Fruit fly (Drosophila melanogaster) whole organism, prepupa: ENCODE data around the gene CG32344.
A peak's percentile ranks its signal among the peaks of the same experiment; 100 is the strongest.

Source experiments
- CG11294 ChIP-seq: fragments of 200-800 bp; sonication (Bioruptor generic); IDR thresholded peaks from 2 replicates; pipeline ENCODE4 v1.3.6; 2022; ENCODE audit warnings: missing biosample characterization, missing genetic modification characterization
- CG3032 ChIP-seq: fragments of 200-800 bp; optimal IDR thresholded peaks from 2 replicates; lab custom pipeline; 2019; ENCODE audit warnings: missing biosample characterization, mild to moderate bottlenecking, missing genetic modification characterization, moderate library complexity
- Eip75B ChIP-seq: fragments of 200-800 bp; sonication (Bioruptor generic); optimal IDR thresholded peaks from 3 replicates; lab custom pipeline; 2016; ENCODE audit warnings: missing biosample characterization, missing genetic modification characterization
- Eip93F ChIP-seq: fragments of 200-800 bp; sonication (Bioruptor generic); optimal IDR thresholded peaks from 2 replicates; lab custom pipeline; 2016; ENCODE audit warnings: missing biosample characterization, mild to moderate bottlenecking, missing genetic modification characterization
- Hr4 ChIP-seq: fragments of 200-800 bp; sonication (Bioruptor generic); optimal IDR thresholded peaks from 3 replicates; lab custom pipeline; 2016; ENCODE audit warnings: missing biosample characterization, missing genetic modification characterization
- Lpt ChIP-seq: fragments of 200-800 bp; sonication (Bioruptor generic); optimal IDR thresholded peaks from 3 replicates; lab custom pipeline; 2016; ENCODE audit warnings: missing biosample characterization, missing genetic modification characterization
- Smox ChIP-seq: fragments of 200-800 bp; sonication (Bioruptor generic); optimal IDR thresholded peaks from 3 replicates; lab custom pipeline; 2016; ENCODE audit warnings: missing biosample characterization, missing genetic modification characterization
- Sox102F ChIP-seq: fragments of 200-800 bp; sonication (Bioruptor generic); optimal IDR thresholded peaks from 2 replicates; lab custom pipeline; 2016; ENCODE audit warnings: missing biosample characterization, mild to moderate bottlenecking, missing genetic modification characterization
- Sox14 ChIP-seq: fragments of 200-800 bp; sonication (Bioruptor generic); optimal IDR thresholded peaks from 3 replicates; lab custom pipeline; 2016; ENCODE audit warnings: missing biosample characterization, missing genetic modification characterization
- Sox15 ChIP-seq: fragments of 200-800 bp; sonication (Bioruptor generic); optimal IDR thresholded peaks from 3 replicates; lab custom pipeline; 2016; ENCODE audit warnings: missing biosample characterization, missing genetic modification characterization
- eg ChIP-seq: fragments of 200-800 bp; sonication (Bioruptor generic); IDR thresholded peaks from 3 replicates; pipeline ENCODE4 v1.3.6; 2022; ENCODE audit warnings: missing biosample characterization, missing genetic modification characterization
- esn ChIP-seq: fragments of 200-800 bp; sonication (Bioruptor generic); optimal IDR thresholded peaks from 2 replicates; lab custom pipeline; 2016; ENCODE audit warnings: missing biosample characterization, mild to moderate bottlenecking, missing genetic modification characterization, moderate library complexity
- vri ChIP-seq: fragments of 200-800 bp; sonication (Bioruptor generic); optimal IDR thresholded peaks from 3 replicates; lab custom pipeline; 2016; ENCODE audit warnings: missing biosample characterization, mild to moderate bottlenecking, missing genetic modification characterization

dm6 chr3L:311607-312006 lies 12.9 kb downstream of the CG32344 start:
- TF ChIP-seq Sox14 (GFP tag; lab: Kevin White, UChicago): no peak
- no peak for TF ChIP-seq CG11294 (GFP tag; lab: Robert Waterston, UW)
- TF ChIP-seq eg (GFP tag; lab: Robert Waterston, UW): no peak
- no peak for TF ChIP-seq esn
- TF ChIP-seq Smox (GFP tag; lab: Kevin White, UChicago): no peak
- TF ChIP-seq Eip75B (GFP tag; lab: Kevin White, UChicago): no peak
- no peak for TF ChIP-seq Sox15 (GFP tag; lab: Kevin White, UChicago)
- no peak for TF ChIP-seq Sox102F
- no peak for TF ChIP-seq Lpt (GFP tag; lab: Kevin White, UChicago)
- peak; percentile 95 for TF ChIP-seq vri (GFP tag; lab: Kevin White, UChicago)
- TF ChIP-seq Hr4 (GFP tag; lab: Kevin White, UChicago): no peak
- no peak for TF ChIP-seq CG3032 (tag; lab: Kevin White, UChicago)
- no peak for TF ChIP-seq Eip93F (GFP tag; lab: Kevin White, UChicago)
